Fruit fly (Drosophila melanogaster) S2 (cell line): ENCODE measurements around the gene CG32270.

Experiments
- CG8478 ChIP-seq: fragments of >200 bp; optimal IDR thresholded peaks from 2 replicates; lab custom pipeline; 2018
- CTCF ChIP-seq, 2 experiments: fragments of >200 bp; optimal IDR thresholded peaks; 2 replicates each; lab custom pipeline; 2018

dm6 chr3L:3218859-3219258 is 10.1 kb upstream of the CG32270 start, which contains the start of the genes hob and nSMase:
- TF ChIP-seq CG8478 (no peak), CTCF (optimal IDR thresholded peaks at IDR 0.05; lab: Kevin White, UChicago) (no peak)
